Worm (Caenorhabditis elegans): ENCODE measurements around the gene nekl-4.

ce11 chrIII:5543050-5543449 is 25.7 kb upstream of the nekl-4 start, which contains the start of gene D1044.6:
- no peak for TF ChIP-seq tbx-11 (GFP tag; IDR thresholded peaks at IDR 0.05)
- no peak for TF ChIP-seq flt-1 (GFP tag; IDR thresholded peaks at IDR 0.05)
- no peak for TF ChIP-seq scrt-1 (GFP tag; IDR thresholded peaks at IDR 0.05)
- TF ChIP-seq ama-1 (optimal IDR thresholded peaks at IDR 0.05), result no peak
- TF ChIP-seq ets-7 (tag; optimal IDR thresholded peaks at IDR 0.05), result no peak
- no peak for TF ChIP-seq sea-1 (GFP tag; conservative IDR thresholded peaks at IDR 0.05)
- TF ChIP-seq hnd-1 (tag; optimal IDR thresholded peaks at IDR 0.05), result no peak

All from whole organism, early embryonic.